Fruit fly (Drosophila melanogaster) whole organism, embryonic: ENCODE measurements around the gene mag.

ENCODE experiments used
- Asciz ChIP-seq: fragments of 200-800 bp; sonication (Bioruptor generic); optimal IDR thresholded peaks from 2 replicates; lab custom pipeline; 2017; ENCODE audit warnings: missing biosample characterization, mild to moderate bottlenecking, missing genetic modification characterization, missing genetic modification reagents
- CG10462 ChIP-seq: fragments of 200-800 bp; sonication (Bioruptor generic); optimal IDR thresholded peaks from 2 replicates; lab custom pipeline; 2016; ENCODE audit warnings: missing biosample characterization, missing genetic modification characterization
- CG11093 ChIP-seq: fragments of 200-800 bp; sonication (Bioruptor generic); IDR thresholded peaks from 3 replicates; pipeline ENCODE4 v1.3.6; 2022; ENCODE audit warnings: missing biosample characterization, missing genetic modification characterization
- CG11695 ChIP-seq: fragments of 200-800 bp; sonication (Bioruptor generic); IDR thresholded peaks from 3 replicates; pipeline ENCODE4 v1.3.6; 2022; ENCODE audit warnings: missing biosample characterization, missing genetic modification characterization
- CG12155 ChIP-seq: fragments of 200-800 bp; sonication (Bioruptor generic); optimal IDR thresholded peaks from 3 replicates; lab custom pipeline; 2016; ENCODE audit warnings: missing biosample characterization, missing genetic modification characterization
- CG13424 ChIP-seq: fragments of 200-800 bp; sonication (Bioruptor generic); optimal IDR thresholded peaks from 2 replicates; lab custom pipeline; 2019; ENCODE audit warnings: missing biosample characterization, mild to moderate bottlenecking, missing genetic modification characterization, moderate library complexity
- CG14050 ChIP-seq: fragments of 200-800 bp; sonication (Bioruptor generic); IDR thresholded peaks from 3 replicates; pipeline ENCODE4 v1.3.6; 2022; ENCODE audit warnings: missing biosample characterization, missing genetic modification characterization
- CG17328 ChIP-seq: fragments of 200-800 bp; sonication (Bioruptor generic); IDR thresholded peaks from 2 replicates; pipeline ENCODE4 v1.3.6; 2022; ENCODE audit warnings: missing biosample characterization, missing genetic modification characterization
- CG17361 ChIP-seq: fragments of 200-800 bp; sonication (Bioruptor generic); IDR thresholded peaks from 3 replicates; pipeline ENCODE4 v1.3.6; 2022; ENCODE audit warnings: missing biosample characterization, missing genetic modification characterization
- CG3065 ChIP-seq: fragments of 200-800 bp; sonication (Bioruptor generic); optimal IDR thresholded peaks from 2 replicates; lab custom pipeline; 2016; ENCODE audit warnings: missing biosample characterization, missing genetic modification characterization
- CG31365 ChIP-seq: fragments of 200-800 bp; sonication (Bioruptor generic); optimal IDR thresholded peaks from 2 replicates; lab custom pipeline; 2018; ENCODE audit warnings: missing biosample characterization, mild to moderate bottlenecking, missing genetic modification characterization
- CG31441 ChIP-seq: fragments of 200-800 bp; sonication (Bioruptor generic); IDR thresholded peaks from 2 replicates; pipeline ENCODE4 v1.3.6; 2022; ENCODE audit warnings: missing biosample characterization, missing genetic modification characterization
- CG32772 ChIP-seq: fragments of 200-800 bp; sonication (Bioruptor generic); IDR thresholded peaks from 2 replicates; pipeline ENCODE4 v1.3.6; 2022; ENCODE audit warnings: missing biosample characterization, missing genetic modification characterization
- CG3838 ChIP-seq: fragments of 200-800 bp; sonication (Bioruptor generic); optimal IDR thresholded peaks from 3 replicates; lab custom pipeline; 2016; ENCODE audit warnings: missing biosample characterization, missing genetic modification characterization
- CG7745 ChIP-seq: fragments of 200-800 bp; sonication (Bioruptor generic); optimal IDR thresholded peaks from 2 replicates; lab custom pipeline; 2018; ENCODE audit warnings: missing biosample characterization, mild to moderate bottlenecking, missing genetic modification characterization, moderate library complexity
- CG7928 ChIP-seq: fragments of 200-800 bp; sonication (Bioruptor generic); optimal IDR thresholded peaks from 2 replicates; lab custom pipeline; 2017; ENCODE audit warnings: missing biosample characterization, mild to moderate bottlenecking, missing genetic modification characterization
- CG7963 ChIP-seq: fragments of 200-800 bp; sonication (Bioruptor generic); IDR thresholded peaks from 3 replicates; pipeline ENCODE4 v1.3.6; 2022; ENCODE audit warnings: missing biosample characterization, missing genetic modification characterization; ENCODE audit not compliant: partially characterized antibody
- CG9437 ChIP-seq: fragments of 200-800 bp; sonication (Bioruptor generic); optimal IDR thresholded peaks from 2 replicates; lab custom pipeline; 2018; ENCODE audit warnings: missing biosample characterization, mild to moderate bottlenecking, missing genetic modification characterization
- CkIIα-i1 ChIP-seq: fragments of 200-800 bp; sonication (Bioruptor generic); IDR thresholded peaks from 2 replicates; pipeline ENCODE4 v1.3.6; 2022; ENCODE audit warnings: missing biosample characterization, missing genetic modification characterization
- D19B ChIP-seq: fragments of 200-800 bp; sonication (Bioruptor generic); optimal IDR thresholded peaks from 2 replicates; lab custom pipeline; 2017; ENCODE audit warnings: missing biosample characterization, mild to moderate bottlenecking, missing genetic modification characterization
- Deaf1 ChIP-seq: fragments of 200-800 bp; optimal IDR thresholded peaks from 3 replicates; lab custom pipeline; 2019; ENCODE audit warnings: missing biosample characterization, mild to moderate bottlenecking, missing genetic modification characterization, moderate library complexity
- Dll ChIP-seq: fragments of 200-800 bp; sonication (Bioruptor generic); IDR thresholded peaks from 4 replicates; pipeline ENCODE4 v1.3.6; 2022; ENCODE audit warnings: missing biosample characterization, missing genetic modification characterization; ENCODE audit not compliant: partially characterized antibody
- Elba2 ChIP-seq: fragments of 200-800 bp; sonication (Bioruptor generic); optimal IDR thresholded peaks from 3 replicates; lab custom pipeline; 2016; ENCODE audit warnings: missing biosample characterization, missing genetic modification characterization
- Fer3 ChIP-seq: fragments of 200-800 bp; sonication (Bioruptor generic); optimal IDR thresholded peaks from 2 replicates; lab custom pipeline; 2018; ENCODE audit warnings: missing biosample characterization, mild to moderate bottlenecking, missing genetic modification characterization, moderate library complexity
- GATAe ChIP-seq: fragments of 200-800 bp; sonication (Bioruptor generic); conservative IDR thresholded peaks from 2 replicates; pipeline ENCODE4 v1.3.6; 2022; ENCODE audit warnings: missing biosample characterization, missing genetic modification characterization
- HLH54F ChIP-seq: fragments of 200-800 bp; sonication (Bioruptor generic); optimal IDR thresholded peaks from 3 replicates; lab custom pipeline; 2016; ENCODE audit warnings: missing biosample characterization, missing genetic modification characterization
- HmgD ChIP-seq: fragments of 200-800 bp; sonication (Bioruptor generic); optimal IDR thresholded peaks from 3 replicates; lab custom pipeline; 2016; ENCODE audit warnings: missing biosample characterization, missing genetic modification characterization
- Lpt ChIP-seq: fragments of >200 bp; optimal IDR thresholded peaks from 2 replicates; lab custom pipeline; 2018; ENCODE audit warnings: missing biosample characterization, missing genetic modification characterization
- Poxn ChIP-seq: fragments of 200-800 bp; sonication (Bioruptor generic); IDR thresholded peaks from 2 replicates; pipeline ENCODE4 v1.3.6; 2022; ENCODE audit warnings: missing biosample characterization, missing genetic modification characterization
- Ssrp ChIP-seq: fragments of 200-800 bp; sonication (Bioruptor generic); optimal IDR thresholded peaks from 2 replicates; lab custom pipeline; 2018; ENCODE audit warnings: missing biosample characterization, mild to moderate bottlenecking, missing genetic modification characterization, moderate library complexity
- TFAM ChIP-seq: fragments of 200-800 bp; sonication (Bioruptor generic); optimal IDR thresholded peaks from 2 replicates; lab custom pipeline; 2017; ENCODE audit warnings: missing biosample characterization, missing genetic modification characterization, inconsistent platforms
- az2 ChIP-seq: fragments of 200-800 bp; sonication (Bioruptor generic); optimal IDR thresholded peaks from 3 replicates; lab custom pipeline; 2016; ENCODE audit warnings: missing biosample characterization, missing genetic modification characterization
- br ChIP-seq: fragments of >200 bp; optimal IDR thresholded peaks from 2 replicates; lab custom pipeline; 2017
- grn ChIP-seq: fragments of 200-800 bp; sonication (Bioruptor generic); optimal IDR thresholded peaks from 3 replicates; lab custom pipeline; 2017; ENCODE audit warnings: missing biosample characterization, missing genetic modification characterization
- gro ChIP-seq: fragments of 200-800 bp; sonication (Bioruptor generic); optimal IDR thresholded peaks from 2 replicates; lab custom pipeline; 2016; ENCODE audit warnings: missing biosample characterization, missing genetic modification characterization
- insv ChIP-seq, 2 experiments: fragments of 200-800 bp; sonication (Bioruptor generic); optimal IDR thresholded peaks; 3 replicates each; lab custom pipeline; 2016 to 2018; ENCODE audit warnings: missing biosample characterization in 2 of 2, missing genetic modification characterization in 2 of 2
- kah ChIP-seq: fragments of 200-800 bp; sonication (Bioruptor generic); optimal IDR thresholded peaks from 2 replicates; lab custom pipeline; 2018; ENCODE audit warnings: missing biosample characterization, mild to moderate bottlenecking, missing genetic modification characterization
- lola ChIP-seq, 3 experiments: fragments of >200 bp in 2 of 3; fragments of 200-800 bp in 1 of 3; sonication (Bioruptor generic) in 1 of 3; optimal IDR thresholded peaks; 2 replicates each; lab custom pipeline; 2017 to 2019; ENCODE audit warnings: missing biosample characterization in 3 of 3, missing genetic modification characterization in 3 of 3, mild to moderate bottlenecking in 1 of 3, moderate library complexity in 1 of 3
- maf-S ChIP-seq: fragments of 200-800 bp; sonication (Bioruptor generic); optimal IDR thresholded peaks from 2 replicates; lab custom pipeline; 2016; ENCODE audit warnings: missing biosample characterization, missing genetic modification characterization
- pan ChIP-seq, 4 experiments: fragments of >200 bp in 3 of 4; fragments of 200-800 bp in 1 of 4; sonication (Bioruptor generic) in 1 of 4; optimal IDR thresholded peaks in 3 of 4; IDR thresholded peaks in 1 of 4; 2 replicates each; pipeline versions ENCODE4 v1.3.6 to Lab custom; 2017 to 2022; ENCODE audit warnings: missing biosample characterization in 2 of 4, missing genetic modification characterization in 2 of 4, mixed read lengths in 1 of 4
- phol ChIP-seq: fragments of 200-800 bp; sonication (Bioruptor generic); optimal IDR thresholded peaks from 3 replicates; lab custom pipeline; 2018; ENCODE audit warnings: missing biosample characterization, mild to moderate bottlenecking, missing genetic modification characterization, moderate library complexity
- pum ChIP-seq: fragments of 200-800 bp; sonication (Bioruptor generic); optimal IDR thresholded peaks from 2 replicates; lab custom pipeline; 2016; ENCODE audit warnings: missing biosample characterization, missing genetic modification characterization
- pzg ChIP-seq: fragments of 200-800 bp; sonication (Bioruptor generic); optimal IDR thresholded peaks from 3 replicates; lab custom pipeline; 2018; ENCODE audit warnings: missing biosample characterization, mild to moderate bottlenecking, missing genetic modification characterization, moderate library complexity
- row ChIP-seq: fragments of 200-800 bp; sonication (Bioruptor generic); IDR thresholded peaks from 3 replicates; pipeline ENCODE4 v1.3.6; 2022; ENCODE audit warnings: missing biosample characterization, missing genetic modification characterization
- run ChIP-seq: fragments of 200-800 bp; sonication (Bioruptor generic); optimal IDR thresholded peaks from 3 replicates; lab custom pipeline; 2018; ENCODE audit warnings: missing biosample characterization, mild to moderate bottlenecking, missing genetic modification characterization
- schlank ChIP-seq: fragments of 200-800 bp; sonication (Bioruptor generic); optimal IDR thresholded peaks from 2 replicates; lab custom pipeline; 2018; ENCODE audit warnings: missing biosample characterization, mild to moderate bottlenecking, missing genetic modification characterization
- sisA ChIP-seq: fragments of 200-800 bp; sonication (Bioruptor generic); IDR thresholded peaks from 2 replicates; pipeline ENCODE4 v1.3.6; 2022; ENCODE audit warnings: missing biosample characterization, missing genetic modification characterization
- slp2 ChIP-seq: fragments of 200-800 bp; sonication (Bioruptor generic); optimal IDR thresholded peaks from 2 replicates; lab custom pipeline; 2016; ENCODE audit warnings: missing biosample characterization, missing genetic modification characterization
- sob ChIP-seq: fragments of 200-800 bp; sonication (Bioruptor generic); IDR thresholded peaks from 2 replicates; pipeline ENCODE4 v1.3.6; 2022; ENCODE audit warnings: missing biosample characterization, missing genetic modification characterization

Gene mag

dm6 chr3L:20444815-20445519 lies 15.5 kb upstream of the mag start (continued):
- peak; percentile 82 for TF ChIP-seq CG13424
- peak; percentile 83 for TF ChIP-seq phol (tag; lab: Kevin White, UChicago)
- TF ChIP-seq Asciz, result peak; percentile 83
- peak; percentile 32 for TF ChIP-seq Elba2
- TF ChIP-seq run (tag; lab: Kevin White, UChicago), result peak; percentile 77
- TF ChIP-seq CG9437 (GFP tag; lab: Kevin White, UChicago), result peak; percentile 82
- TF ChIP-seq TFAM (GFP tag; lab: Kevin White, UChicago), result peak; percentile 46
- TF ChIP-seq pum (GFP tag; lab: Kevin White, UChicago), result no peak
- 0 out of 2 replicates have a peak, but pooled peaks have one; percentile 37 for TF ChIP-seq Poxn (GFP tag; lab: Robert Waterston, UW)
- no peak for TF ChIP-seq CG7745 (tag; lab: Kevin White, UChicago)
- TF ChIP-seq CG31441 (GFP tag; lab: Robert Waterston, UW), result peak; percentile 89
- TF ChIP-seq pan (optimal IDR thresholded peaks at IDR 0.05; lab: Kevin White, UChicago), result no peak
- TF ChIP-seq pan (GFP tag; optimal IDR thresholded peaks at IDR 0.05 in 1 of 2, IDR thresholded peaks at IDR 0.05 in 1 of 2), result peak in 1 of 2 experiments; percentile 94
- peak; percentile 43 for TF ChIP-seq CG3065 (GFP tag; lab: Kevin White, UChicago)
- no peak for TF ChIP-seq Lpt (GFP tag; lab: Kevin White, UChicago)
- TF ChIP-seq CG7928, result peak; percentile 52
- TF ChIP-seq CG10462 (GFP tag; lab: Kevin White, UChicago), result peak; percentile 54
- no peak for TF ChIP-seq CG7963
- peak; percentile 32 for TF ChIP-seq HLH54F (GFP tag; lab: Kevin White, UChicago)
- TF ChIP-seq br (lab: Kevin White, UChicago), result no peak
- TF ChIP-seq az2 (GFP tag; lab: Kevin White, UChicago), result peak; percentile 83
- no peak for TF ChIP-seq slp2
- TF ChIP-seq Fer3 (tag; lab: Kevin White, UChicago), result peak; percentile 86
- no peak for TF ChIP-seq gro (GFP tag; lab: Kevin White, UChicago)
- no peak for TF ChIP-seq CG3838
- TF ChIP-seq CG11093 (GFP tag; lab: Robert Waterston, UW), result peak; percentile 85
- TF ChIP-seq insv (GFP tag; optimal IDR thresholded peaks at IDR 0.05; lab: Kevin White, UChicago), result no peak
- TF ChIP-seq pzg (GFP tag; lab: Kevin White, UChicago), result peak; percentile 0
- TF ChIP-seq Deaf1, result peak; percentile 63
- no peak for TF ChIP-seq Dll (GFP tag; lab: Robert Waterston, UW)
- peak; percentile 94 for TF ChIP-seq CG11695 (GFP tag; lab: Robert Waterston, UW)
- TF ChIP-seq maf-S (GFP tag; lab: Kevin White, UChicago), result peak; percentile 9
- peak; percentile 58 for TF ChIP-seq kah
- TF ChIP-seq grn, result peak; percentile 23
- peak; percentile 56 for TF ChIP-seq CG12155 (GFP tag; lab: Kevin White, UChicago)
- TF ChIP-seq row (GFP tag; lab: Robert Waterston, UW), result peak; percentile 92
- peak; percentile 53 for TF ChIP-seq CG31365 (tag; lab: Kevin White, UChicago)
- peak; percentile 63; the same call in 1 of the 2 replicates for TF ChIP-seq GATAe
- peak; percentile 93 for TF ChIP-seq sob
- TF ChIP-seq schlank (tag; lab: Kevin White, UChicago), result peak; percentile 47
- TF ChIP-seq CG14050 (GFP tag; lab: Robert Waterston, UW), result peak; percentile 87
- 0 out of 2 replicates have a peak, but pooled peaks have one; percentile 23 for TF ChIP-seq CkIIα-i1
- TF ChIP-seq CG32772, result peak; percentile 87
- peak; percentile 92 for TF ChIP-seq CG17361 (GFP tag; lab: Robert Waterston, UW)
- TF ChIP-seq CG17328 (GFP tag; lab: Robert Waterston, UW), result peak; percentile 94
- peak; percentile 89 for TF ChIP-seq sisA
- TF ChIP-seq lola (GFP tag; optimal IDR thresholded peaks at IDR 0.05; lab: Kevin White, UChicago), result peak in 1 of 3 experiments; percentile 60
- TF ChIP-seq HmgD (GFP tag; lab: Kevin White, UChicago), result no peak
- TF ChIP-seq Ssrp, result peak; percentile 82
- peak; percentile 54 for TF ChIP-seq D19B
